Fruit fly (Drosophila melanogaster): Measurements from ENCODE around the gene CG12099.

The CG12099 gene

dm6 chr3L:1578391-1578948 lies 20.2 kb upstream of the CG12099 start (continued):
- TF ChIP-seq Mad (GFP tag; optimal IDR thresholded peaks at IDR 0.05), result no peak
- TF ChIP-seq pzg (GFP tag; optimal IDR thresholded peaks at IDR 0.05), result no peak
- no peak for TF ChIP-seq ERR (GFP tag; optimal IDR thresholded peaks at IDR 0.05)
- peak; percentile 41; the same call in 1 of the 3 replicates for TF ChIP-seq tgo (GFP tag; IDR thresholded peaks at IDR 0.05)
- peak; percentile 20 for TF ChIP-seq CG15514 (GFP tag; optimal IDR thresholded peaks at IDR 0.05)
- TF ChIP-seq chm (GFP tag; IDR thresholded peaks at IDR 0.05), result no peak
- TF ChIP-seq dmrt99B (tag; optimal IDR thresholded peaks at IDR 0.05), result peak; percentile 59
- TF ChIP-seq NFAT (GFP tag; IDR thresholded peaks at IDR 0.05), result peak; percentile 39; the same call in 1 of the 2 replicates
- no peak for TF ChIP-seq tll (GFP tag; optimal IDR thresholded peaks at IDR 0.05)
- TF ChIP-seq gt (GFP tag; IDR thresholded peaks at IDR 0.05), result no peak
- no peak for TF ChIP-seq tup (GFP tag; optimal IDR thresholded peaks at IDR 0.05)
- no peak for TF ChIP-seq pan (optimal IDR thresholded peaks at IDR 0.05)
- TF ChIP-seq pan (GFP tag; optimal IDR thresholded peaks at IDR 0.05 in 1 of 2, IDR thresholded peaks at IDR 0.05 in 1 of 2), result peak in 1 of 2 experiments; percentile 56
- no peak for TF ChIP-seq HLH54F (GFP tag; optimal IDR thresholded peaks at IDR 0.05)
- peak; percentile 54; the same call in 2 of the 3 replicates for TF ChIP-seq zfh1 (GFP tag; IDR thresholded peaks at IDR 0.05)
- TF ChIP-seq CG16863 (GFP tag; optimal IDR thresholded peaks at IDR 0.05), result peak; percentile 26
- TF ChIP-seq chn (GFP tag; optimal IDR thresholded peaks at IDR 0.05), result no peak
- no peak for TF ChIP-seq kni (GFP tag; optimal IDR thresholded peaks at IDR 0.05)
- TF ChIP-seq z (GFP tag; IDR thresholded peaks at IDR 0.05), result no peak
- TF ChIP-seq CG17912 (GFP tag; optimal IDR thresholded peaks at IDR 0.05), result no peak
- no peak for TF ChIP-seq CG14667 (GFP tag; IDR thresholded peaks at IDR 0.05)
- peak; percentile 57; the same call in 2 of the 3 replicates for TF ChIP-seq row (GFP tag; IDR thresholded peaks at IDR 0.05)
- no peak for TF ChIP-seq tna (GFP tag; IDR thresholded peaks at IDR 0.05; ENCODE audit: partially characterized antibody)
- TF ChIP-seq gsb-n (tag; optimal IDR thresholded peaks at IDR 0.05), result no peak
- no peak for TF ChIP-seq unc-4 (GFP tag; IDR thresholded peaks at IDR 0.05; ENCODE audit: partially characterized antibody)
- 0 out of 2 replicates have a peak, but pooled peaks have one; percentile 22 for TF ChIP-seq CG14441 (GFP tag; IDR thresholded peaks at IDR 0.05)
- TF ChIP-seq CG11456 (GFP tag; IDR thresholded peaks at IDR 0.05), result 0 out of 3 replicates have a peak, but pooled peaks have one; percentile 41
- TF ChIP-seq CG1024 (GFP tag; IDR thresholded peaks at IDR 0.05), result no peak
- peak; percentile 28 for TF ChIP-seq CG6854 (GFP tag; optimal IDR thresholded peaks at IDR 0.05)
- 0 out of 2 replicates have a peak, but pooled peaks have one; percentile 52 for TF ChIP-seq sob (GFP tag; IDR thresholded peaks at IDR 0.05)
- no peak for TF ChIP-seq CG6254 (GFP tag; optimal IDR thresholded peaks at IDR 0.05)
- no peak for TF ChIP-seq sqz (GFP tag; optimal IDR thresholded peaks at IDR 0.05)
- no peak for TF ChIP-seq cato (GFP tag; optimal IDR thresholded peaks at IDR 0.05; ENCODE audit: borderline replicate concordance)
- no peak for TF ChIP-seq E2f2 (GFP tag; IDR thresholded peaks at IDR 0.05)
- no peak for TF ChIP-seq nerfin-1 (tag; optimal IDR thresholded peaks at IDR 0.05)
- TF ChIP-seq mld (GFP tag; IDR thresholded peaks at IDR 0.05; ENCODE audit: partially characterized antibody), result no peak
- 0 out of 2 replicates have a peak, but pooled peaks have one; percentile 24 for TF ChIP-seq ap (GFP tag; IDR thresholded peaks at IDR 0.05)
- peak; percentile 24 for TF ChIP-seq CG10654 (GFP tag; optimal IDR thresholded peaks at IDR 0.05)
- peak; percentile 9; the same call in 1 of the 2 replicates for TF ChIP-seq Drgx (GFP tag; IDR thresholded peaks at IDR 0.05)
- TF ChIP-seq CG12659 (GFP tag; optimal IDR thresholded peaks at IDR 0.05), result peak; percentile 31
- peak; percentile 19 for TF ChIP-seq CG7556 (GFP tag; optimal IDR thresholded peaks at IDR 0.05)
- TF ChIP-seq BEAF-32 (GFP tag; optimal IDR thresholded peaks at IDR 0.05), result no peak
- TF ChIP-seq CG2875 (GFP tag; optimal IDR thresholded peaks at IDR 0.05), result no peak
- TF ChIP-seq Dfd (GFP tag; optimal IDR thresholded peaks at IDR 0.05), result no peak
- TF ChIP-seq CG14965 (GFP tag; optimal IDR thresholded peaks at IDR 0.05; ENCODE audit: borderline replicate concordance), result no peak
- TF ChIP-seq tin (GFP tag; optimal IDR thresholded peaks at IDR 0.05), result no peak
- TF ChIP-seq CG7987 (GFP tag; optimal IDR thresholded peaks at IDR 0.05), result no peak
- TF ChIP-seq PHDP (tag; optimal IDR thresholded peaks at IDR 0.05), result peak; percentile 50
- TF ChIP-seq dan (GFP tag; IDR thresholded peaks at IDR 0.05), result no peak
- peak; percentile 1 for TF ChIP-seq CG6765 (GFP tag; optimal IDR thresholded peaks at IDR 0.05)
